Worm (Caenorhabditis elegans) whole organism, L4/young adult: ENCODE measurements around the gene T14G12.11.

Source experiments
- dao-5 ChIP-seq: sonication (generic microtip); optimal IDR thresholded peaks from 2 replicates; lab custom pipeline; 2016; ENCODE audit warnings: missing genotype, missing genetic modification characterization, moderate library complexity, missing compliant biosample characterization
- him-1 ChIP-seq: sonication (generic microtip); optimal IDR thresholded peaks from 2 replicates; lab custom pipeline; 2016; ENCODE audit warnings: missing genotype, missing genetic modification reagents, missing genetic modification characterization, missing compliant biosample characterization

ce11 chrX:3802743-3803142 is 40.4 kb upstream of the T14G12.11 start:
- no peak for TF ChIP-seq him-1 (tag; lab: Kevin White, UChicago)
- TF ChIP-seq dao-5 (tag; lab: Kevin White, UChicago) = no peak
